Fruit fly (Drosophila melanogaster): ENCODE results near the gene Dmtn.

Gene Dmtn

DNA sequence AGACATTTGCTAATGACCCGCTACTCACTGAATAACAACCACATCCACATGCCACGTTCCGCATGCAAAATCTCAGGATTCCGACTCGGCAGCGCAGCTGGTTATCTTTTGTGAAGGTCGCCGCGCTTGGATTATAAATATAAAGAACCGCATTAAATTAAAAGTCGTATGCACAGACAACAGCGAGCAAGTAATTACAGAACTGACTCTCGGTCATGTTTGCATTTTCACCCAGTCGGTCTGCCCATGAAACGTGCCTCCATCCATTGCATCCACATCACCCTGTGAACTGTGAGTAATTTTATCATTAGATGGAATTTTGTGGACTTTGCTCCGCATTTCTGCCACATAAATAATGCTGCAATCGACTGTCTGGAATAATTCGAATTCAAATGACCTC is 9.1 kb downstream of the Dmtn start:
- TF ChIP-seq Hr78 (GFP tag; optimal IDR thresholded peaks at IDR 0.05) (no peak), Rel (GFP tag; optimal IDR thresholded peaks at IDR 0.05) (no peak), Rel (tag; optimal IDR thresholded peaks at IDR 0.05) (peak; percentile 30)

DNA sequence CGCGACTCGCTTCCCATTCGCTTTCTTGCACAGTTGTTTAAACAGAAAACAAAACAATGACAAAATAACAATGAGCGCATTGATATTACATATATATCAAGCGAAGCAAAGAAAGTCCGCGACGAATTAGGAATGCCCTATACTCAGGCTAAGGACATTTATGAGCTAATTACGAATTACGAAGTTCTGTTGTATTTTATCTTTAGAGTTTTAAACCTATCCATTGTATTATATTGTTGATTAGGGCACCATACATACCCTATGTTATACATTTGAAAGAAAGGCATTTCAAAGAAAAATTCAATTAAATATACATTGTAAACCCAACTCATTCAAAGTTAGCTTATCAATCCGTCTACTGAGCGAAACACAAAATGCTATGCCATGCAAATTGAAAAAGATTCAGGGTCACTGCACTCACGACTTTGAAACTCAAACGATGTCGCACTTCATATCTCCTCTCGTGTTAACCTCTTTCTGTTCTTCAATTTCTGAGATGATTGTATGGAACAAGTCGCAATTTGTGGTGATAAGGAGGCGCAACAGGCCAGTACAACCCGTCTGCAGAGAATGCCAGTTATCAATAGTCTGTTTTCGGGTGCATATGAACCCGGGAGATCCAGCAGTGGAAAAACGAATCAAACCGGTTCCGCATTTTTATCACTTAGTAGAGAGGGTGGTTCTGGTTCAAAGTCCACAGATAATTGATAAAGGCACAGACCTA is 10.0 kb downstream of the Dmtn start:
- TF ChIP-seq dmrt93B (GFP tag; optimal IDR thresholded peaks at IDR 0.05) = peak; percentile 61
- TF ChIP-seq Mio (GFP tag; optimal IDR thresholded peaks at IDR 0.05) = no peak
- TF ChIP-seq psq (GFP tag; optimal IDR thresholded peaks at IDR 0.05) = peak; percentile 89
- no peak for TF ChIP-seq Dif (GFP tag; optimal IDR thresholded peaks at IDR 0.05; ENCODE audit: partially characterized antibody)
- TF ChIP-seq jim (GFP tag; optimal IDR thresholded peaks at IDR 0.05) = no peak
- no peak for TF ChIP-seq CG9705 (GFP tag; optimal IDR thresholded peaks at IDR 0.05)
- peak; percentile 52 for TF ChIP-seq dsf (GFP tag; optimal IDR thresholded peaks at IDR 0.05; ENCODE audit: borderline replicate concordance)
- TF ChIP-seq OdsH (GFP tag; optimal IDR thresholded peaks at IDR 0.05) = peak; percentile 77
- TF ChIP-seq Hnf4 (GFP tag; optimal IDR thresholded peaks at IDR 0.05) = peak; percentile 73
- TF ChIP-seq ey (GFP tag; optimal IDR thresholded peaks at IDR 0.05) = peak; percentile 79
- peak; percentile 83 for TF ChIP-seq h (GFP tag; optimal IDR thresholded peaks at IDR 0.05)
- TF ChIP-seq tai (GFP tag; optimal IDR thresholded peaks at IDR 0.05) = peak; percentile 69
- TF ChIP-seq dl (GFP tag; optimal IDR thresholded peaks at IDR 0.05; ENCODE audit: insufficient read depth in 1 of 2, partially characterized antibody in 2 of 2) = no peak
- TF ChIP-seq Hr78 (GFP tag; optimal IDR thresholded peaks at IDR 0.05) = no peak
- TF ChIP-seq foxo (GFP tag; optimal IDR thresholded peaks at IDR 0.05) = peak in 1 of 2 experiments; percentile 82
- no peak for TF ChIP-seq N (GFP tag; optimal IDR thresholded peaks at IDR 0.05)
- no peak for TF ChIP-seq Dfd (GFP tag; optimal IDR thresholded peaks at IDR 0.05)
- no peak for TF ChIP-seq Vsx2 (GFP tag; optimal IDR thresholded peaks at IDR 0.05; ENCODE audit: partially characterized antibody)
- TF ChIP-seq Myc (optimal IDR thresholded peaks at IDR 0.05) = no peak
- TF ChIP-seq sv (GFP tag; optimal IDR thresholded peaks at IDR 0.05) = no peak
- TF ChIP-seq fru (GFP tag; optimal IDR thresholded peaks at IDR 0.05) = peak; percentile 85
- peak; percentile 80 for TF ChIP-seq br (GFP tag; optimal IDR thresholded peaks at IDR 0.05)
- no peak for TF ChIP-seq Abd-B (GFP tag; optimal IDR thresholded peaks at IDR 0.05)
- TF ChIP-seq GATAd (GFP tag; optimal IDR thresholded peaks at IDR 0.05) = no peak
- no peak for TF ChIP-seq Rel (GFP tag; optimal IDR thresholded peaks at IDR 0.05)
- peak; percentile 32 for TF ChIP-seq Rel (tag; optimal IDR thresholded peaks at IDR 0.05)
- peak; percentile 69 for TF ChIP-seq sage (GFP tag; optimal IDR thresholded peaks at IDR 0.05)
- TF ChIP-seq CG32264 (GFP tag; optimal IDR thresholded peaks at IDR 0.05) = peak; percentile 42
- TF ChIP-seq usp (GFP tag; optimal IDR thresholded peaks at IDR 0.05) = no peak
- peak; percentile 76 for TF ChIP-seq woc (GFP tag; optimal IDR thresholded peaks at IDR 0.05)
- TF ChIP-seq rgr (GFP tag; optimal IDR thresholded peaks at IDR 0.05) = peak; percentile 81
- TF ChIP-seq HLH106 (tag; optimal IDR thresholded peaks at IDR 0.05) = peak; percentile 70
- TF ChIP-seq Hr83 (GFP tag; optimal IDR thresholded peaks at IDR 0.05; ENCODE audit: poor library complexity, severe bottlenecking) = peak; percentile 69
- no peak for TF ChIP-seq CrebA (GFP tag; optimal IDR thresholded peaks at IDR 0.05; ENCODE audit: borderline replicate concordance)
- TF ChIP-seq Sp1 (GFP tag; optimal IDR thresholded peaks at IDR 0.05) = peak; percentile 76
- TF ChIP-seq Jra (GFP tag; optimal IDR thresholded peaks at IDR 0.05) = no peak
- TF ChIP-seq brk (GFP tag; optimal IDR thresholded peaks at IDR 0.05) = peak; percentile 50
- no peak for TF ChIP-seq lola (GFP tag; optimal IDR thresholded peaks at IDR 0.05)
- no peak for TF ChIP-seq pan (optimal IDR thresholded peaks at IDR 0.05)

DNA sequence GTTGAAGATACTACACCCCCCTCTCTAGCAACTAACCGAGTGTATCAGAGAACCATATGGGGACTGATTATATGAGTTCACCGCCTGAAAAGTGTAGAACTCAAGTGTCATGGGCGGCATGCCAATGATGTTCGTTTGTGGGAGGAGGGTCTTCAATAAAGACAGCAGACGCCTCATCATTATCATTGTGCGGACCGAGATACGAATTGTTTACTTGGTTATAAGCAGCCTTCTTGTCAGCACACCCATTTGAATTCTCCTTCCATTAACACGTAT is 11.5 kb downstream of the Dmtn start:
- TF ChIP-seq woc (GFP tag; optimal IDR thresholded peaks at IDR 0.05) (no peak), dsf (GFP tag; optimal IDR thresholded peaks at IDR 0.05; ENCODE audit: borderline replicate concordance) (no peak), Hr83 (GFP tag; optimal IDR thresholded peaks at IDR 0.05; ENCODE audit: poor library complexity, severe bottlenecking) (no peak), Rel (GFP tag; optimal IDR thresholded peaks at IDR 0.05) (no peak), Rel (tag; optimal IDR thresholded peaks at IDR 0.05) (no peak), dl (GFP tag; optimal IDR thresholded peaks at IDR 0.05; ENCODE audit: insufficient read depth in 1 of 2, partially characterized antibody in 2 of 2) (no peak), br (GFP tag; optimal IDR thresholded peaks at IDR 0.05) (no peak), rgr (GFP tag; optimal IDR thresholded peaks at IDR 0.05) (no peak), foxo (GFP tag; optimal IDR thresholded peaks at IDR 0.05) (no peak), lola (GFP tag; optimal IDR thresholded peaks at IDR 0.05) (no peak), CG9705 (GFP tag; optimal IDR thresholded peaks at IDR 0.05) (no peak), Hr78 (GFP tag; optimal IDR thresholded peaks at IDR 0.05) (no peak), Dfd (GFP tag; optimal IDR thresholded peaks at IDR 0.05) (no peak), OdsH (GFP tag; optimal IDR thresholded peaks at IDR 0.05) (no peak)

All from whole organism, wandering third instar larva.